Worm (Caenorhabditis elegans): ENCODE results near the gene C03H5.7.

The C03H5.7 gene

ce11 chrII:379935-380334 lies at the start of gene C03H5.7:
Gene C03H5.7 (plus strand): TSS chrII:380235.
- TF ChIP-seq hnd-1 (tag; optimal IDR thresholded peaks at IDR 0.05) (no peak), sea-1 (GFP tag; conservative IDR thresholded peaks at IDR 0.05) (no peak), scrt-1 (GFP tag; IDR thresholded peaks at IDR 0.05) (no peak), tbx-37 (GFP tag; conservative IDR thresholded peaks at IDR 0.05) (no peak), ama-1 (optimal IDR thresholded peaks at IDR 0.05) (no peak), hmg-4 (GFP tag; optimal IDR thresholded peaks at IDR 0.05) (no peak), ceh-13 (GFP tag; optimal IDR thresholded peaks at IDR 0.05) (no peak), ceh-36 (tag; optimal IDR thresholded peaks at IDR 0.05) (no peak), B0310.2 (tag; optimal IDR thresholded peaks at IDR 0.05) (no peak), ets-7 (tag; optimal IDR thresholded peaks at IDR 0.05) (no peak), tra-4 (tag; optimal IDR thresholded peaks at IDR 0.05) (no peak), F13C5.2 (tag; optimal IDR thresholded peaks at IDR 0.05) (no peak), aly-1 (tag; optimal IDR thresholded peaks at IDR 0.05) (no peak)

ce11 chrII:332419-332818 lies 47.6 kb upstream of the C03H5.7 start, which contains the start of gene cbn-1:
Gene cbn-1 (minus strand): TSS chrII:332519.
- TF ChIP-seq sea-1 (GFP tag; conservative IDR thresholded peaks at IDR 0.05) (no peak), hnd-1 (tag; optimal IDR thresholded peaks at IDR 0.05) (no peak)

- TF ChIP-seq B0310.2 (tag; optimal IDR thresholded peaks at IDR 0.05), result no peak
- TF ChIP-seq tbx-11 (GFP tag; IDR thresholded peaks at IDR 0.05), result no peak
- TF ChIP-seq sea-1 (GFP tag; conservative IDR thresholded peaks at IDR 0.05), result no peak
- no peak for TF ChIP-seq pes-1 (GFP tag; IDR thresholded peaks at IDR 0.05)
- TF ChIP-seq tra-4 (tag; optimal IDR thresholded peaks at IDR 0.05), result no peak
- no peak for TF ChIP-seq ceh-13 (GFP tag; optimal IDR thresholded peaks at IDR 0.05)
- TF ChIP-seq tbx-37 (GFP tag; conservative IDR thresholded peaks at IDR 0.05), result no peak
- TF ChIP-seq hmg-4 (GFP tag; optimal IDR thresholded peaks at IDR 0.05), result no peak
- TF ChIP-seq F13C5.2 (tag; optimal IDR thresholded peaks at IDR 0.05), result no peak
- no peak for TF ChIP-seq flt-1 (GFP tag; IDR thresholded peaks at IDR 0.05)
- TF ChIP-seq hmbx-1 (tag; optimal IDR thresholded peaks at IDR 0.05), result no peak
- TF ChIP-seq ets-7 (tag; optimal IDR thresholded peaks at IDR 0.05), result no peak
- TF ChIP-seq scrt-1 (GFP tag; IDR thresholded peaks at IDR 0.05), result no peak
- no peak for TF ChIP-seq hnd-1 (tag; optimal IDR thresholded peaks at IDR 0.05)
- TF ChIP-seq aly-1 (tag; optimal IDR thresholded peaks at IDR 0.05), result no peak
- no peak for TF ChIP-seq ceh-36 (tag; optimal IDR thresholded peaks at IDR 0.05)
- no peak for TF ChIP-seq ama-1 (optimal IDR thresholded peaks at IDR 0.05)
Observed at ce11 chrII:333853-334449, 46.1 kb upstream of the C03H5.7 start.

ce11 chrII:334828-335227 lies 45.2 kb upstream of the C03H5.7 start:
- no peak for TF ChIP-seq ceh-13 (GFP tag; optimal IDR thresholded peaks at IDR 0.05)
- no peak for TF ChIP-seq tra-4 (tag; optimal IDR thresholded peaks at IDR 0.05)
- no peak for TF ChIP-seq tbx-37 (GFP tag; conservative IDR thresholded peaks at IDR 0.05)
- no peak for TF ChIP-seq F13C5.2 (tag; optimal IDR thresholded peaks at IDR 0.05)
- no peak for TF ChIP-seq tbx-11 (GFP tag; IDR thresholded peaks at IDR 0.05)
- no peak for TF ChIP-seq pes-1 (GFP tag; IDR thresholded peaks at IDR 0.05)
- TF ChIP-seq ets-7 (tag; optimal IDR thresholded peaks at IDR 0.05), result no peak
- no peak for TF ChIP-seq scrt-1 (GFP tag; IDR thresholded peaks at IDR 0.05)
- TF ChIP-seq hmg-4 (GFP tag; optimal IDR thresholded peaks at IDR 0.05), result no peak
- TF ChIP-seq ama-1 (optimal IDR thresholded peaks at IDR 0.05), result no peak
- TF ChIP-seq B0310.2 (tag; optimal IDR thresholded peaks at IDR 0.05), result no peak
- no peak for TF ChIP-seq aly-1 (tag; optimal IDR thresholded peaks at IDR 0.05)
- no peak for TF ChIP-seq sea-1 (GFP tag; conservative IDR thresholded peaks at IDR 0.05)

- TF ChIP-seq hnd-1 (tag; optimal IDR thresholded peaks at IDR 0.05), result no peak
- no peak for TF ChIP-seq sea-1 (GFP tag; conservative IDR thresholded peaks at IDR 0.05)
- TF ChIP-seq flt-1 (GFP tag; IDR thresholded peaks at IDR 0.05), result no peak
- TF ChIP-seq ceh-13 (GFP tag; optimal IDR thresholded peaks at IDR 0.05), result no peak
- no peak for TF ChIP-seq ama-1 (optimal IDR thresholded peaks at IDR 0.05)
- TF ChIP-seq tbx-11 (GFP tag; IDR thresholded peaks at IDR 0.05), result no peak
- TF ChIP-seq ets-7 (tag; optimal IDR thresholded peaks at IDR 0.05), result no peak
- TF ChIP-seq scrt-1 (GFP tag; IDR thresholded peaks at IDR 0.05), result no peak
- no peak for TF ChIP-seq tra-4 (tag; optimal IDR thresholded peaks at IDR 0.05)
- TF ChIP-seq aly-1 (tag; optimal IDR thresholded peaks at IDR 0.05), result no peak
- TF ChIP-seq F13C5.2 (tag; optimal IDR thresholded peaks at IDR 0.05), result no peak
- no peak for TF ChIP-seq pes-1 (GFP tag; IDR thresholded peaks at IDR 0.05)
- TF ChIP-seq hmg-4 (GFP tag; optimal IDR thresholded peaks at IDR 0.05), result no peak
- no peak for TF ChIP-seq ceh-36 (tag; optimal IDR thresholded peaks at IDR 0.05)
- no peak for TF ChIP-seq hmbx-1 (tag; optimal IDR thresholded peaks at IDR 0.05)
- no peak for TF ChIP-seq B0310.2 (tag; optimal IDR thresholded peaks at IDR 0.05)
- no peak for TF ChIP-seq tbx-37 (GFP tag; conservative IDR thresholded peaks at IDR 0.05)
Observed at ce11 chrII:337233-337832, 42.7 kb upstream of the C03H5.7 start, which contains the start of gene cpn-2. Gene cpn-2 (plus strand): TSS chrII:337782.

ce11 chrII:340224-340623 lies 39.8 kb upstream of the C03H5.7 start, which contains the start of gene clc-31:
Gene clc-31 (plus strand): TSS chrII:340524.
- no peak for TF ChIP-seq tbx-37 (GFP tag; conservative IDR thresholded peaks at IDR 0.05)
- no peak for TF ChIP-seq hmg-4 (GFP tag; optimal IDR thresholded peaks at IDR 0.05)
- no peak for TF ChIP-seq F13C5.2 (tag; optimal IDR thresholded peaks at IDR 0.05)
- no peak for TF ChIP-seq tbx-11 (GFP tag; IDR thresholded peaks at IDR 0.05)
- no peak for TF ChIP-seq flt-1 (GFP tag; IDR thresholded peaks at IDR 0.05)
- no peak for TF ChIP-seq ceh-13 (GFP tag; optimal IDR thresholded peaks at IDR 0.05)
- no peak for TF ChIP-seq aly-1 (tag; optimal IDR thresholded peaks at IDR 0.05)
- TF ChIP-seq scrt-1 (GFP tag; IDR thresholded peaks at IDR 0.05), result no peak
- no peak for TF ChIP-seq sea-1 (GFP tag; conservative IDR thresholded peaks at IDR 0.05)
- TF ChIP-seq hmbx-1 (tag; optimal IDR thresholded peaks at IDR 0.05), result no peak
- TF ChIP-seq pes-1 (GFP tag; IDR thresholded peaks at IDR 0.05), result no peak
- no peak for TF ChIP-seq B0310.2 (tag; optimal IDR thresholded peaks at IDR 0.05)
- TF ChIP-seq hnd-1 (tag; optimal IDR thresholded peaks at IDR 0.05), result no peak

- no peak for TF ChIP-seq flt-1 (GFP tag; IDR thresholded peaks at IDR 0.05)
- TF ChIP-seq hnd-1 (tag; optimal IDR thresholded peaks at IDR 0.05), result no peak
- no peak for TF ChIP-seq B0310.2 (tag; optimal IDR thresholded peaks at IDR 0.05)
- TF ChIP-seq aly-1 (tag; optimal IDR thresholded peaks at IDR 0.05), result no peak
- TF ChIP-seq ceh-13 (GFP tag; optimal IDR thresholded peaks at IDR 0.05), result no peak
- no peak for TF ChIP-seq scrt-1 (GFP tag; IDR thresholded peaks at IDR 0.05)
- no peak for TF ChIP-seq ets-7 (tag; optimal IDR thresholded peaks at IDR 0.05)
- TF ChIP-seq sea-1 (GFP tag; conservative IDR thresholded peaks at IDR 0.05), result no peak
Observed at ce11 chrII:340714-341113, 39.3 kb upstream of the C03H5.7 start.

Data from whole organism, early embryonic.